Worm (Caenorhabditis elegans) whole organism, L3 larva: ENCODE measurements around the gene F54H12.2.

ENCODE experiments used
- R02D3.7 ChIP-seq: fragments of 150-350 bp; optimal IDR thresholded peaks from 2 replicates; lab custom pipeline; 2014; ENCODE audit warnings: missing biosample characterization, missing genetic modification characterization
- ZK546.5 ChIP-seq: sonication (generic microtip); optimal IDR thresholded peaks from 2 replicates; lab custom pipeline; 2017; ENCODE audit warnings: missing biosample characterization, missing genetic modification characterization
- aly-2 ChIP-seq: fragments of 150-350 bp; optimal IDR thresholded peaks from 2 replicates; lab custom pipeline; 2014; ENCODE audit warnings: missing biosample characterization, missing genetic modification characterization
- ceh-16 ChIP-seq: sonication (generic microtip); optimal IDR thresholded peaks from 2 replicates; lab custom pipeline; 2017; ENCODE audit warnings: missing biosample characterization, missing genetic modification characterization
- ceh-82 ChIP-seq: fragments of 150-350 bp; optimal IDR thresholded peaks from 2 replicates; lab custom pipeline; 2014; ENCODE audit warnings: missing biosample characterization, missing genetic modification characterization
- ceh-9 ChIP-seq: sonication (generic microtip); optimal IDR thresholded peaks from 2 replicates; lab custom pipeline; 2018; ENCODE audit warnings: missing biosample characterization, missing genetic modification characterization
- egl-5 ChIP-seq: fragments of 150-350 bp; optimal IDR thresholded peaks from 2 replicates; lab custom pipeline; 2017; ENCODE audit warnings: missing biosample characterization, missing genetic modification reagents, missing genetic modification characterization, inconsistent platforms
- elt-1 ChIP-seq: fragments of 150-350 bp; optimal IDR thresholded peaks from 2 replicates; lab custom pipeline; 2014; ENCODE audit warnings: missing biosample characterization, missing genetic modification characterization
- elt-2 ChIP-seq: sonication (generic microtip); optimal IDR thresholded peaks from 2 replicates; lab custom pipeline; 2016; ENCODE audit warnings: missing genetic modification reagents, mild to moderate bottlenecking, missing genetic modification characterization, missing compliant biosample characterization
- elt-3 ChIP-seq, 3 experiments: fragments of 150-350 bp in 1 of 3; sonication (generic microtip) in 2 of 3; optimal IDR thresholded peaks; 2 replicates in 2 of 3; 4 replicates in 1 of 3; lab custom pipeline; 2014 to 2017; ENCODE audit warnings: missing biosample characterization in 3 of 3, missing genetic modification characterization in 3 of 3
- eor-1 ChIP-seq, 2 experiments: fragments of 150-350 bp; optimal IDR thresholded peaks; 2 replicates each; lab custom pipeline; 2014 to 2018; ENCODE audit warnings: missing biosample characterization in 2 of 2, missing genetic modification characterization in 2 of 2
- fkh-2 ChIP-seq: fragments of 150-350 bp; optimal IDR thresholded peaks from 2 replicates; lab custom pipeline; 2014; ENCODE audit warnings: missing biosample characterization, missing genetic modification reagents, missing genetic modification characterization
- hmg-11 ChIP-seq: sonication (generic microtip); optimal IDR thresholded peaks from 2 replicates; lab custom pipeline; 2016; ENCODE audit warnings: missing genetic modification characterization, missing compliant biosample characterization
- lin-39 ChIP-seq: fragments of 150-350 bp; optimal IDR thresholded peaks from 2 replicates; lab custom pipeline; 2018; ENCODE audit warnings: missing biosample characterization, missing genetic modification reagents, missing genetic modification characterization
- lsy-12 ChIP-seq: sonication (generic microtip); optimal IDR thresholded peaks from 2 replicates; lab custom pipeline; 2016; ENCODE audit warnings: mild to moderate bottlenecking, missing genetic modification characterization, missing compliant biosample characterization
- mdl-1 ChIP-seq: fragments of 150-350 bp; optimal IDR thresholded peaks from 2 replicates; lab custom pipeline; 2014; ENCODE audit warnings: missing biosample characterization, missing genetic modification characterization
- mml-1 ChIP-seq: fragments of 150-350 bp; sonication (generic microtip); optimal IDR thresholded peaks from 3 replicates; lab custom pipeline; 2014; ENCODE audit warnings: missing biosample characterization, missing genetic modification characterization
- nfya-1 ChIP-seq: sonication (generic microtip); optimal IDR thresholded peaks from 2 replicates; lab custom pipeline; 2017; ENCODE audit warnings: missing genetic modification characterization, mild to moderate bottlenecking, missing compliant biosample characterization, antibody characterized with exemption, moderate library complexity; ENCODE audit not compliant: insufficient read depth
- nhr-11 ChIP-seq: fragments of 150-350 bp; optimal IDR thresholded peaks from 2 replicates; lab custom pipeline; 2014; ENCODE audit warnings: missing biosample characterization, missing genetic modification characterization
- nhr-237 ChIP-seq: fragments of 150-350 bp; optimal IDR thresholded peaks from 2 replicates; lab custom pipeline; 2014; ENCODE audit warnings: missing biosample characterization, missing genetic modification characterization
- nhr-25 ChIP-seq: sonication (generic microtip); optimal IDR thresholded peaks from 2 replicates; lab custom pipeline; 2017; ENCODE audit warnings: missing biosample characterization, missing genetic modification characterization
- nhr-28 ChIP-seq: fragments of 150-350 bp; optimal IDR thresholded peaks from 2 replicates; lab custom pipeline; 2014; ENCODE audit warnings: missing biosample characterization, missing genetic modification characterization
- nhr-43 ChIP-seq: sonication (generic microtip); optimal IDR thresholded peaks from 2 replicates; lab custom pipeline; 2016; ENCODE audit warnings: mild to moderate bottlenecking, missing genetic modification characterization, missing compliant biosample characterization; ENCODE audit not compliant: poor library complexity, severe bottlenecking
- nhr-67 ChIP-seq: fragments of 150-350 bp; optimal IDR thresholded peaks from 2 replicates; lab custom pipeline; 2014; ENCODE audit warnings: missing biosample characterization, missing genetic modification characterization
- nhr-76 ChIP-seq: fragments of 150-350 bp; sonication (generic microtip); optimal IDR thresholded peaks from 5 replicates; lab custom pipeline; 2014; ENCODE audit warnings: missing biosample characterization, missing genetic modification characterization
- pha-4 ChIP-seq: fragments of 150-350 bp; optimal IDR thresholded peaks from 2 replicates; lab custom pipeline; 2014; ENCODE audit warnings: missing biosample characterization, missing genetic modification reagents, missing genetic modification characterization
- skn-1 ChIP-seq: fragments of 150-350 bp; optimal IDR thresholded peaks from 2 replicates; lab custom pipeline; 2014; ENCODE audit warnings: missing biosample characterization, missing genetic modification characterization
- snpc-4 ChIP-seq: fragments of 150-350 bp; optimal IDR thresholded peaks from 2 replicates; lab custom pipeline; 2014; ENCODE audit warnings: missing biosample characterization, missing genetic modification characterization
- tbx-2 ChIP-seq: sonication (generic microtip); optimal IDR thresholded peaks from 2 replicates; lab custom pipeline; 2016; ENCODE audit warnings: mild to moderate bottlenecking, missing genetic modification characterization, missing compliant biosample characterization
- unc-39 ChIP-seq: sonication (generic microtip); optimal IDR thresholded peaks from 4 replicates; lab custom pipeline; 2017; ENCODE audit warnings: missing biosample characterization, missing genetic modification characterization
- unc-62 ChIP-seq: fragments of 150-350 bp; sonication (generic microtip); optimal IDR thresholded peaks from 4 replicates; lab custom pipeline; 2014; ENCODE audit warnings: missing biosample characterization, missing genetic modification reagents, missing genetic modification characterization
- zag-1 ChIP-seq: fragments of 150-350 bp; optimal IDR thresholded peaks from 2 replicates; lab custom pipeline; 2014; ENCODE audit warnings: missing biosample characterization, missing genetic modification characterization
- ztf-11 ChIP-seq: fragments of 150-350 bp; optimal IDR thresholded peaks from 2 replicates; lab custom pipeline; 2014; ENCODE audit warnings: missing biosample characterization, missing genetic modification characterization

Gene F54H12.2

DNA sequence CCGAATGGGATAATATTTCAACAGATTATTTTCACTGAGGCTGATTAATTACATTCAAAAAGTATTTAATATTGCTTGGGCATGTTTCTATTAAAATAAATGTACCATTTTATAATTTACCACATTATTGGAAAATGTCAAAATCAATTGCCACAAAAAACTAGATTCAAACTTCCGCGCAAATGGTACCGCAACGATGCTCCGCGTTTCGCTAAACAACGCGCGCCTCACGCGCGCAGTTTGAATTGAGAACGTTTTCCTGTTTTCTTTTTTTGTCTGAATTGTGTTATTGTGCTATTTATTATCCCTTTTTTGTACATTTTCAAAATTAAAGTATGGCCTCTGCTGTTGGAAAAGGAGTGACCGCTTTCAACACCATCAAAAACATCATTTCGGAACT, 23.6 kb upstream of the F54H12.2 start, which contains the start of gene C29E4.12 (continued):
- no peak for TF ChIP-seq ceh-16 (tag; lab: Kevin White, UChicago)
- TF ChIP-seq ztf-11 (tag; lab: Kevin White, UChicago) = no peak
- TF ChIP-seq fkh-2 = no peak
- TF ChIP-seq skn-1 (tag; lab: Kevin White, UChicago) = no peak
- no peak for TF ChIP-seq ZK546.5 (tag; lab: Kevin White, UChicago)
- TF ChIP-seq elt-1 (tag; lab: Kevin White, UChicago) = no peak
- no peak for TF ChIP-seq zag-1
- TF ChIP-seq R02D3.7 (tag; lab: Kevin White, UChicago) = peak; percentile 17

DNA sequence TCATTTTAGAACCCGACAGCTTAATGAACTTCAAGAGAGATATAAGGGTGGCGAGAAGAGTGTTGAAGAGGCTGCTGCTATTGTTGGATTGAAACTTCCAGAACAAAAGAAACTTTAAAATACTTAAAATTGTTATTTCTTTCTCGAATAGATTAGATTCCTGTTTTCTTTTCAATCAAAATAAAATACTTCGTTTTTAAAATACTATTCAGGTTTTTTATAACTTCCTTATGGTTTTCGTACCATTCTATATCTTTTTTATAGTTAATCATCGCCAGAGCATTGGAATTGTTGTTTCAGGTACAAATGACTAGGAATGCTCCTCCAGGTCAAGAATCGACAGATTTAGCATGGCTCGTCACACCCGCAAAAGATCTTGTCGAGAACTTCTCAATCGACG, 23.0 kb upstream of the F54H12.2 start, which contains the start of gene kle-2:
kle-2 (plus strand) TSS at position 301 of the 400 bp plus-strand sequence.
- TF ChIP-seq nhr-67 (no peak), zag-1 (no peak), nfya-1 (no peak), snpc-4 (tag; lab: Kevin White, UChicago) (no peak), nhr-237 (tag; lab: Kevin White, UChicago) (no peak), nhr-76 (tag; lab: Kevin White, UChicago) (no peak), aly-2 (tag; lab: Kevin White, UChicago) (no peak), nhr-43 (no peak), egl-5 (tag; lab: Kevin White, UChicago) (no peak), fkh-2 (no peak), R02D3.7 (tag; lab: Kevin White, UChicago) (no peak), ceh-16 (tag; lab: Kevin White, UChicago) (no peak), unc-62 (GFP tag; lab: Kevin White, UChicago) (no peak), mml-1 (tag; lab: Kevin White, UChicago) (no peak), unc-39 (tag; lab: Kevin White, UChicago) (no peak), skn-1 (tag; lab: Kevin White, UChicago) (no peak)

DNA sequence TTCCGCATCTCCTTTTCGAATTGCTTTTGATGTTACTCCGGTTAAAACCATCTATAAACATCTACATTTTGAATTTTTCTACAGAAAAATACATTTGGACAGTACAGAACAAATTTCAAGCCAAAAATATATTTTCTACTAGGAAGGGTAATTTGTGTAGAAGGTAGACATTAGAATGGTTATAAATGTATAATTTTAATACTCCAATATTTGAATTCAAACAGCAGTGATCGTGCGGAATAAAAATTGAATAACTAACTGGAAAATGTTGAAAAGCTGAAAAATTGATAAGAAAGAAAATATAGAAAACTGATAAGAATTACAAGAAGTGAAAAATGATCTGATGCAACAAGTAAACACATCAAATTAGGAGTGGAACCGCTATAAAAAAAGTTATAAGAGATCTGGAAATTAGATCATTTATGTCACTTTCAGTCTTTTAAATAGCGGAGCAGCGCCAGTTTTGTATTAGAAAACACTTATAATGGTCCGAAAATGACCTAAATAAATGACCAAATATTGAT, 17.4 kb upstream of the F54H12.2 start, which contains the start of gene gsto-1:
gsto-1 (minus strand) TSS at position 51 of the 524 bp plus-strand sequence.
- no peak for TF ChIP-seq elt-1 (tag; lab: Kevin White, UChicago)
- peak; percentile 74 for TF ChIP-seq elt-2 (tag; lab: Kevin White, UChicago)
- TF ChIP-seq pha-4 (tag; lab: Kevin White, UChicago) = peak; percentile 13
- no peak for TF ChIP-seq lin-39 (tag; lab: Kevin White, UChicago)

DNA sequence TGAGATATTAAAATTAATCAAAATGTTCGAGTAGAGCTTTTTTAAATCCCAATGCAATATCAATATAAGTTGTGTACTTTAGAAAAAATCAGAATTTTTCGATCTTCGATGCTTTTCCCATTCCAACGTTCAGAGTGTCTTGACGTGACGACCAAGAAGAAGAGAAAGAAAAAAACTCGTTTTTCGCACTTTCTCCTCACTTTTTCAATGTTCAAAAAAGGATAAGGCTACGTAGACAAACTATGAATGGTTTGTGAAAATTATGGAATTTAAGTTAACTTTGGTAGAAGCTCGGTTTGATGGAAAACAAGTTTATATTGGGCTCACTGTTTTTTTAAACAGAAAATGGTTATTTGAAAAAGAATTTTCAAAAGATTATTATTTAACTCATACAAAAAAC, 16.7 kb upstream of the F54H12.2 start:
- TF ChIP-seq eor-1 (tag; optimal IDR thresholded peaks at IDR 0.05; lab: Kevin White, UChicago) (no peak), nhr-76 (tag; lab: Kevin White, UChicago) (no peak), nhr-28 (tag; lab: Kevin White, UChicago) (no peak), egl-5 (tag; lab: Kevin White, UChicago) (no peak), lsy-12 (no peak), ceh-82 (no peak), nhr-67 (no peak), ztf-11 (tag; lab: Kevin White, UChicago) (no peak), snpc-4 (tag; lab: Kevin White, UChicago) (no peak), hmg-11 (no peak), nhr-25 (tag; lab: Kevin White, UChicago) (no peak), aly-2 (tag; lab: Kevin White, UChicago) (no peak), zag-1 (no peak), nhr-43 (no peak), ceh-16 (tag; lab: Kevin White, UChicago) (no peak), fkh-2 (no peak), nhr-11 (no peak), ceh-9 (tag; lab: Kevin White, UChicago) (no peak), tbx-2 (tag; lab: Kevin White, UChicago) (no peak)

DNA sequence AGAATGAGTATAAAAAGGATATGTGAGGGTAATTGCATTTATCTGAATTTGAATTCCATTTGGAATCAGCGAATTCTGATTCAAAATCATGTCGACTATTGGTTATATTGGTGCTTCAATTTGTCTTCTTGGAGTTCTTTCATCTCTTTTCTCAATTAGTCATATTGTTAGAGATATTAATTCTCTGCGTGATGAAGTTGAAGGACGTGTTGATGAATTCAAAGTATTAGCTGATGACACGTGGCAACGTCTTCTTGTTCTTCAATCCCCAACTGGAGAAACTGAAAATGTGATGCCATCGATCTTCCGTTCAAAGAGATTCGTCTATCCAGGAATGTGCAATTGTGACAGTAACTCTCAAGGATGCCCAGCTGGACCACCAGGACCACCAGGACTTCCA, 15.6 kb upstream of the F54H12.2 start, which contains the start of gene col-90:
col-90 (plus strand) TSS at position 37 of the 400 bp plus-strand sequence.
- TF ChIP-seq nhr-25 (tag; lab: Kevin White, UChicago) (peak; percentile 55), eor-1 (tag; optimal IDR thresholded peaks at IDR 0.05; lab: Kevin White, UChicago) (no peak), mdl-1 (tag; lab: Kevin White, UChicago) (no peak), elt-3 (tag; optimal IDR thresholded peaks at IDR 0.05; lab: Kevin White, UChicago) (no peak), nhr-43 (peak; percentile 61), nhr-11 (no peak)
